Fruit fly (Drosophila melanogaster) whole organism, embryonic: ENCODE results near the gene smg.

ENCODE experiments used
- Abd-B ChIP-seq: fragments of 200-800 bp; sonication (Bioruptor generic); optimal IDR thresholded peaks from 2 replicates; lab custom pipeline; 2018; ENCODE audit warnings: missing biosample characterization, mild to moderate bottlenecking, missing genetic modification characterization, moderate library complexity
- Awh ChIP-seq: fragments of 200-800 bp; sonication (Bioruptor generic); IDR thresholded peaks from 2 replicates; pipeline ENCODE4, ENCODE4 v1.3.6; 2022; ENCODE audit warnings: missing biosample characterization, missing genetic modification characterization
- Bdp1 ChIP-seq: fragments of 200-800 bp; sonication (Bioruptor generic); optimal IDR thresholded peaks from 3 replicates; lab custom pipeline; 2016; ENCODE audit warnings: missing biosample characterization, missing genetic modification characterization
- CG10543 ChIP-seq: fragments of 200-800 bp; sonication (Bioruptor generic); optimal IDR thresholded peaks from 3 replicates; lab custom pipeline; 2017; ENCODE audit warnings: missing biosample characterization, mild to moderate bottlenecking, missing genetic modification characterization, moderate library complexity
- CG12104 ChIP-seq: fragments of 200-800 bp; sonication (Bioruptor generic); optimal IDR thresholded peaks from 3 replicates; lab custom pipeline; 2016; ENCODE audit warnings: missing biosample characterization, missing genetic modification characterization
- CG12769 ChIP-seq: fragments of 200-800 bp; sonication (Bioruptor generic); optimal IDR thresholded peaks from 2 replicates; lab custom pipeline; 2019; ENCODE audit warnings: missing biosample characterization, mild to moderate bottlenecking, missing genetic modification characterization, moderate library complexity
- CG13894 ChIP-seq: fragments of 200-800 bp; sonication (Bioruptor generic); optimal IDR thresholded peaks from 3 replicates; lab custom pipeline; 2018; ENCODE audit warnings: missing biosample characterization, mild to moderate bottlenecking, missing genetic modification characterization, moderate library complexity
- CG1603 ChIP-seq: fragments of 200-800 bp; sonication (Bioruptor generic); optimal IDR thresholded peaks from 2 replicates; lab custom pipeline; 2019; ENCODE audit warnings: missing biosample characterization, mild to moderate bottlenecking, missing genetic modification characterization, moderate library complexity
- CG3065 ChIP-seq: fragments of 200-800 bp; sonication (Bioruptor generic); optimal IDR thresholded peaks from 2 replicates; lab custom pipeline; 2016; ENCODE audit warnings: missing biosample characterization, missing genetic modification characterization
- CG31388 ChIP-seq: fragments of 200-800 bp; sonication (Bioruptor generic); optimal IDR thresholded peaks from 2 replicates; lab custom pipeline; 2016; ENCODE audit warnings: missing biosample characterization, missing genetic modification characterization
- CG31441 ChIP-seq: fragments of 200-800 bp; sonication (Bioruptor generic); IDR thresholded peaks from 2 replicates; pipeline ENCODE4 v1.3.6; 2022; ENCODE audit warnings: missing biosample characterization, missing genetic modification characterization
- CG3281 ChIP-seq: fragments of 200-800 bp; sonication (Bioruptor generic); optimal IDR thresholded peaks from 3 replicates; lab custom pipeline; 2017; ENCODE audit warnings: missing biosample characterization, mild to moderate bottlenecking, missing genetic modification characterization
- CG34422 ChIP-seq: fragments of 200-800 bp; sonication (Bioruptor generic); IDR thresholded peaks from 3 replicates; pipeline ENCODE4 v1.3.6; 2022; ENCODE audit warnings: missing biosample characterization, missing genetic modification characterization
- CG4360 ChIP-seq: fragments of 200-800 bp; sonication (Bioruptor generic); IDR thresholded peaks from 2 replicates; pipeline ENCODE4 v1.3.6; 2022; ENCODE audit warnings: missing biosample characterization, missing genetic modification characterization
- CG6765 ChIP-seq: fragments of 200-800 bp; sonication (Bioruptor generic); optimal IDR thresholded peaks from 3 replicates; lab custom pipeline; 2017; ENCODE audit warnings: missing biosample characterization, mild to moderate bottlenecking, missing genetic modification characterization
- CG8281 ChIP-seq: fragments of 200-800 bp; sonication (Bioruptor generic); optimal IDR thresholded peaks from 2 replicates; lab custom pipeline; 2018; ENCODE audit warnings: missing biosample characterization, mild to moderate bottlenecking, missing genetic modification characterization, moderate library complexity
- CG9932 ChIP-seq: fragments of 200-800 bp; sonication (Bioruptor generic); IDR thresholded peaks from 2 replicates; pipeline ENCODE4 v1.3.6; 2022; ENCODE audit warnings: missing biosample characterization, missing genetic modification characterization
- D19A ChIP-seq: fragments of 200-800 bp; optimal IDR thresholded peaks from 3 replicates; lab custom pipeline; 2019; ENCODE audit warnings: missing biosample characterization, mild to moderate bottlenecking, missing genetic modification characterization, moderate library complexity
- Deaf1 ChIP-seq: fragments of 200-800 bp; optimal IDR thresholded peaks from 3 replicates; lab custom pipeline; 2019; ENCODE audit warnings: missing biosample characterization, mild to moderate bottlenecking, missing genetic modification characterization, moderate library complexity
- Dip2 ChIP-seq: fragments of 200-800 bp; sonication (Bioruptor generic); IDR thresholded peaks from 2 replicates; pipeline ENCODE4 v1.3.6; 2022; ENCODE audit warnings: missing biosample characterization, missing genetic modification characterization
- Dll ChIP-seq: fragments of 200-800 bp; sonication (Bioruptor generic); IDR thresholded peaks from 4 replicates; pipeline ENCODE4 v1.3.6; 2022; ENCODE audit warnings: missing biosample characterization, missing genetic modification characterization; ENCODE audit not compliant: partially characterized antibody
- HmgD ChIP-seq: fragments of 200-800 bp; sonication (Bioruptor generic); optimal IDR thresholded peaks from 3 replicates; lab custom pipeline; 2016; ENCODE audit warnings: missing biosample characterization, missing genetic modification characterization
- Hr51 ChIP-seq, 2 experiments: fragments of 200-800 bp; sonication (Bioruptor generic); optimal IDR thresholded peaks; 2 replicates in 1 of 2; 3 replicates in 1 of 2; lab custom pipeline; 2016 to 2018; ENCODE audit warnings: missing biosample characterization in 2 of 2, missing genetic modification characterization in 2 of 2, mild to moderate bottlenecking in 1 of 2, moderate library complexity in 1 of 2
- Hr78 ChIP-seq, 2 experiments: fragments of 200-800 bp in 1 of 2; fragments of >200 bp in 1 of 2; sonication (Bioruptor generic) in 1 of 2; optimal IDR thresholded peaks; 2 replicates each; lab custom pipeline; 2017 to 2019; ENCODE audit warnings: missing biosample characterization in 2 of 2, missing genetic modification characterization in 2 of 2, mild to moderate bottlenecking in 1 of 2, moderate library complexity in 1 of 2
- Meics ChIP-seq: fragments of 200-800 bp; sonication (Bioruptor generic); optimal IDR thresholded peaks from 2 replicates; lab custom pipeline; 2017; ENCODE audit warnings: missing biosample characterization, mild to moderate bottlenecking, missing genetic modification characterization
- Nf-YA ChIP-seq: fragments of 200-800 bp; sonication (Bioruptor generic); IDR thresholded peaks from 2 replicates; pipeline ENCODE4 v1.3.6; 2022; ENCODE audit warnings: missing biosample characterization, missing genetic modification characterization
- Oli ChIP-seq: fragments of 200-800 bp; sonication (Bioruptor generic); optimal IDR thresholded peaks from 2 replicates; lab custom pipeline; 2018; ENCODE audit warnings: missing biosample characterization, mild to moderate bottlenecking, missing genetic modification characterization, moderate library complexity
- Scr ChIP-seq: fragments of 200-800 bp; sonication (Bioruptor generic); IDR thresholded peaks from 2 replicates; pipeline ENCODE4 v1.3.6; 2022; ENCODE audit warnings: missing biosample characterization, missing genetic modification characterization; ENCODE audit not compliant: partially characterized antibody
- Ssrp ChIP-seq: fragments of 200-800 bp; sonication (Bioruptor generic); optimal IDR thresholded peaks from 2 replicates; lab custom pipeline; 2018; ENCODE audit warnings: missing biosample characterization, mild to moderate bottlenecking, missing genetic modification characterization, moderate library complexity
- Stat92E ChIP-seq, 3 experiments: fragments of >200 bp in 2 of 3; fragments of 200-800 bp in 1 of 3; sonication (Bioruptor generic) in 1 of 3; optimal IDR thresholded peaks; 2 replicates each; lab custom pipeline; 2017 to 2019; ENCODE audit warnings: missing biosample characterization in 3 of 3, missing genetic modification characterization in 3 of 3, mild to moderate bottlenecking in 1 of 3, moderate library complexity in 1 of 3
- abd-A ChIP-seq: fragments of 200-800 bp; sonication (Bioruptor generic); optimal IDR thresholded peaks from 3 replicates; lab custom pipeline; 2019; ENCODE audit warnings: missing biosample characterization, mild to moderate bottlenecking, missing genetic modification characterization, moderate library complexity
- chinmo ChIP-seq: fragments of 200-800 bp; sonication (Bioruptor generic); IDR thresholded peaks from 4 replicates; pipeline ENCODE4 v1.3.6; 2022; ENCODE audit warnings: missing biosample characterization, missing genetic modification characterization; ENCODE audit not compliant: partially characterized antibody
- chm ChIP-seq: fragments of 200-800 bp; sonication (Bioruptor generic); IDR thresholded peaks from 2 replicates; pipeline ENCODE4 v1.3.6; 2022; ENCODE audit warnings: missing biosample characterization, missing genetic modification characterization
- dmrt99B ChIP-seq: fragments of 200-800 bp; sonication (Bioruptor generic); optimal IDR thresholded peaks from 2 replicates; lab custom pipeline; 2018; ENCODE audit warnings: missing biosample characterization, mild to moderate bottlenecking, missing genetic modification characterization, moderate library complexity
- fd64A ChIP-seq: fragments of 200-800 bp; sonication (Bioruptor generic); optimal IDR thresholded peaks from 3 replicates; lab custom pipeline; 2018; ENCODE audit warnings: missing biosample characterization, mild to moderate bottlenecking, missing genetic modification characterization
- fru ChIP-seq: fragments of >200 bp; optimal IDR thresholded peaks from 2 replicates; lab custom pipeline; 2017
- fu2 ChIP-seq: fragments of 200-800 bp; sonication (Bioruptor generic); optimal IDR thresholded peaks from 2 replicates; lab custom pipeline; 2016; ENCODE audit warnings: missing biosample characterization, missing genetic modification characterization
- gem ChIP-seq: fragments of 200-800 bp; sonication (Bioruptor generic); optimal IDR thresholded peaks from 2 replicates; lab custom pipeline; 2019; ENCODE audit warnings: missing biosample characterization, mild to moderate bottlenecking, missing genetic modification characterization, moderate library complexity
- nmo ChIP-seq: fragments of 200-800 bp; sonication (Bioruptor generic); optimal IDR thresholded peaks from 2 replicates; lab custom pipeline; 2018; ENCODE audit warnings: missing biosample characterization, mild to moderate bottlenecking, missing genetic modification characterization, moderate library complexity
- sd ChIP-seq: fragments of 200-800 bp; sonication (Bioruptor generic); optimal IDR thresholded peaks from 3 replicates; lab custom pipeline; 2018; ENCODE audit warnings: missing biosample characterization, mild to moderate bottlenecking, missing genetic modification characterization, moderate library complexity
- sens ChIP-seq: fragments of 200-800 bp; sonication (Bioruptor generic); peaks from one replicate; lab custom pipeline; 2016; ENCODE audit warnings: missing biosample characterization, missing genetic modification characterization
- ttk ChIP-seq: fragments of 200-800 bp; sonication (Bioruptor generic); IDR thresholded peaks from 2 replicates; pipeline ENCODE4 v2.1.2; 2022; ENCODE audit warnings: missing biosample characterization, missing genetic modification characterization
- tx ChIP-seq: fragments of 200-800 bp; sonication (Bioruptor generic); optimal IDR thresholded peaks from 2 replicates; lab custom pipeline; 2016; ENCODE audit warnings: missing biosample characterization, missing genetic modification characterization
- vvl ChIP-seq: fragments of 200-800 bp; sonication (Bioruptor generic); IDR thresholded peaks from 2 replicates; pipeline ENCODE4 v1.3.6; 2022; ENCODE audit warnings: missing biosample characterization, missing genetic modification characterization
- z ChIP-seq: fragments of 200-800 bp; sonication (Bioruptor generic); IDR thresholded peaks from 3 replicates; pipeline ENCODE4 v1.3.6; 2022; ENCODE audit warnings: missing biosample characterization, missing genetic modification characterization

The smg gene

DNA sequence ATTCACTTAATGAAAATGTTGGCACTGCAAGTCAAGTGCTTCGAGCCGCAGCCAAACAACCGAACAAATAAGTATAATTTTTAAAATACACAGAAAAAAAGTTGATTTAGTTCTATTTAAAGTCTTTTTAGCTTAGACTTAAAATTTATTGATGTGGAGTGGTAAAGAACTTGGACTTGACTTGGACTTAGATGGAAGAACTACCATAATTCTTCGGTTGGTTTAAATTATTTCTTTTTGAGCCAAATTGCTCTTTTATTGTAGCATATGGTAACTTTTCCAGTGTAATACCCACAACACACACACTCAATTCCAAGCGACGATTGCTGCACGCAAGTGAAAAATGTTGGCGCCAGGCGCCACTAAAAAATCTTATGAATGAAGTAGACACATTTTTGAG is 30.3 kb upstream of the smg start (continued):
- TF ChIP-seq chm (GFP tag; lab: Robert Waterston, UW) (peak; percentile 64; the same call in 1 of the 2 replicates), Nf-YA (GFP tag; lab: Robert Waterston, UW) (no peak), CG1603 (peak; percentile 57), Oli (tag; lab: Kevin White, UChicago) (peak; percentile 66), CG31441 (GFP tag; lab: Robert Waterston, UW) (peak; percentile 51; the same call in 1 of the 2 replicates), Abd-B (GFP tag; lab: Kevin White, UChicago) (peak; percentile 34), CG3065 (no peak), Ssrp (tag; lab: Kevin White, UChicago) (peak; percentile 63)

DNA sequence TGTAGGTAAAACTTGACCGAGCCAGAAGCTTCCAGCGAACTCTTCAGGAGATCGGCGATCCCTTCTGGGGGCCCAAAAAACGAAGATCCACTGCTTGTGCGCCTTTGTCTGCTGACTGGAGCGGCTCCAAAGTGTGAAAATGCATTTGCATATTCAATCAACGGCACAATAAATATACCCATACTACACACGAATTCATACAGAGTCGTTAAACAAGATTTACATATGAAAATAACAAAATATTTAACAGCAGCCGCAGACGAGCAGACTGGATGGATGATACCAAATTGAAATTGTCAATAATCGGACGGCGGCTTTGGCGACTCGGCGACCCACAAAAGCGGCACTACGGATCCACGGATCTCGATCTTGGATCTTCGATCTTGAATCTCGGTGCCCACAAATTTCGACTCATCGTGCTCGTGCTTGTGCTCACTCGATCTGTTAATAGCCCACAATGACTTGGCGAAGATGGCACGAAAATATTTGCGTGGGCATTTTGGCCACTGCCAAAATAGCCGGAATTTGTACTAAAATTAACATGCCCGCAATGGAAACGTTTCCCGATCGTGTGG is 29.4 kb upstream of the smg start:
- TF ChIP-seq CG4360 (GFP tag; lab: Robert Waterston, UW) (no peak), Hr51 (GFP tag; optimal IDR thresholded peaks at IDR 0.05; lab: Kevin White, UChicago) (no peak), z (GFP tag; lab: Robert Waterston, UW) (0 out of 3 replicates have a peak, but pooled peaks have one; percentile 31), Awh (GFP tag; lab: Robert Waterston, UW) (peak; percentile 69), chinmo (GFP tag; lab: Robert Waterston, UW) (0 out of 4 replicates have a peak, but pooled peaks have one; percentile 37), Abd-B (GFP tag; lab: Kevin White, UChicago) (no peak), CG12769 (tag; lab: Kevin White, UChicago) (peak; percentile 2), vvl (peak; percentile 84), abd-A (peak; percentile 46), fd64A (GFP tag; lab: Kevin White, UChicago) (no peak), CG13894 (tag; lab: Kevin White, UChicago) (peak; percentile 97), CG10543 (GFP tag; lab: Kevin White, UChicago) (peak; percentile 28), Dll (GFP tag; lab: Robert Waterston, UW) (no peak), sd (tag; lab: Kevin White, UChicago) (peak; percentile 70)
- TF ChIP-seq, all 482 proteins: peak for 9

DNA sequence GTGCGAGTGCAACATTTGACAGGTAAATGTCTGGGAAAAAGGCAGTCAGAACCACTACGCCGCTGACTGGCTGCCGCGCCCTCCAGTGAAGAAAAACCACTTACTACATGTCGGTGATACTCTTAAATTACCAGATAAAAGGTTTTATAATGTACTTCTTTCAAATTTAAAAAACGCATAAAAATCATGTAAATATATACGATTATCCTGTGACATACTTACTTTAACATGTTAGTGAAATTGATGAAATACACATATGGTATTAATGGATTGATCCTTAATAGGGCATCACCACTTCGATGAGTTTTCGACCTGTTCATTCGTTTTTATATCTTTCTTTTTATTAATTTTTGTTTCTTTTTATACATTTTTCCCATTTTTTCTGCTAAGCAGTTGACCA is 28.8 kb upstream of the smg start:
- peak; percentile 92 for TF ChIP-seq D19A (tag; lab: Kevin White, UChicago)
- no peak for TF ChIP-seq nmo (GFP tag; lab: Kevin White, UChicago)
- peak; percentile 41 for TF ChIP-seq sens (GFP tag; lab: Kevin White, UChicago)
- TF ChIP-seq HmgD (GFP tag; lab: Kevin White, UChicago), result no peak
- peak; percentile 2 for TF ChIP-seq dmrt99B (tag; lab: Kevin White, UChicago)
- TF ChIP-seq gem (tag; lab: Kevin White, UChicago), result peak; percentile 15
- no peak for TF ChIP-seq Stat92E (GFP tag; optimal IDR thresholded peaks at IDR 0.05; lab: Kevin White, UChicago)
- TF ChIP-seq, all 482 proteins: peak for 4

- peak in 1 of 2 experiments; percentile 63 for TF ChIP-seq Hr78 (GFP tag; optimal IDR thresholded peaks at IDR 0.05; lab: Kevin White, UChicago)
- peak; percentile 39 for TF ChIP-seq CG6765 (GFP tag; lab: Kevin White, UChicago)
- no peak for TF ChIP-seq fru (lab: Kevin White, UChicago)
- no peak for TF ChIP-seq Scr (GFP tag; lab: Robert Waterston, UW)
- peak; percentile 74 for TF ChIP-seq Meics
- peak; percentile 43 for TF ChIP-seq Bdp1
- peak; percentile 51 for TF ChIP-seq fu2 (GFP tag; lab: Kevin White, UChicago)
- peak; percentile 85 for TF ChIP-seq CG9932
- peak; percentile 92 for TF ChIP-seq CG34422 (GFP tag; lab: Robert Waterston, UW)
- TF ChIP-seq CG12104, result peak; percentile 74
- TF ChIP-seq tx (GFP tag; lab: Kevin White, UChicago), result peak; percentile 72
- peak; percentile 87 for TF ChIP-seq ttk (GFP tag; lab: Robert Waterston, UW)
- TF ChIP-seq CG31388, result peak; percentile 40
- peak; percentile 66 for TF ChIP-seq Deaf1 (tag; lab: Kevin White, UChicago)
- TF ChIP-seq CG3281 (GFP tag; lab: Kevin White, UChicago), result peak; percentile 73
- no peak for TF ChIP-seq HmgD (GFP tag; lab: Kevin White, UChicago)
- 0 out of 2 replicates have a peak, but pooled peaks have one; percentile 20 for TF ChIP-seq Dip2 (GFP tag; lab: Robert Waterston, UW)
- peak; percentile 67 for TF ChIP-seq CG8281 (tag; lab: Kevin White, UChicago)
Measured at dm6 chr3L:9025680-9026079, 27.9 kb upstream of the smg start.
